Fruit fly (Drosophila melanogaster) whole organism, embryonic: ENCODE results near the gene scrib.

Experiments
- Awh ChIP-seq: fragments of 200-800 bp; sonication (Bioruptor generic); IDR thresholded peaks from 2 replicates; pipeline ENCODE4, ENCODE4 v1.3.6; 2022; ENCODE audit warnings: missing biosample characterization, missing genetic modification characterization
- B-H1 ChIP-seq: fragments of 200-800 bp; sonication (Bioruptor generic); IDR thresholded peaks from 3 replicates; pipeline ENCODE4 v1.3.6; 2022; ENCODE audit warnings: missing biosample characterization, missing genetic modification characterization
- BtbVII ChIP-seq: fragments of 200-800 bp; sonication (Bioruptor generic); optimal IDR thresholded peaks from 3 replicates; lab custom pipeline; 2017; ENCODE audit warnings: missing biosample characterization, mild to moderate bottlenecking, missing genetic modification characterization
- Bteb2 ChIP-seq: fragments of 200-800 bp; sonication (Bioruptor generic); optimal IDR thresholded peaks from 2 replicates; lab custom pipeline; 2016; ENCODE audit warnings: missing biosample characterization, missing genetic modification characterization
- C15 ChIP-seq: fragments of 200-800 bp; sonication (Bioruptor generic); IDR thresholded peaks from 3 replicates; pipeline ENCODE4 v1.3.6; 2022; ENCODE audit warnings: missing biosample characterization, missing genetic modification characterization
- CG10462 ChIP-seq: fragments of 200-800 bp; sonication (Bioruptor generic); optimal IDR thresholded peaks from 2 replicates; lab custom pipeline; 2016; ENCODE audit warnings: missing biosample characterization, missing genetic modification characterization
- CG10543 ChIP-seq: fragments of 200-800 bp; sonication (Bioruptor generic); optimal IDR thresholded peaks from 3 replicates; lab custom pipeline; 2017; ENCODE audit warnings: missing biosample characterization, mild to moderate bottlenecking, missing genetic modification characterization, moderate library complexity
- CG11093 ChIP-seq: fragments of 200-800 bp; sonication (Bioruptor generic); IDR thresholded peaks from 3 replicates; pipeline ENCODE4 v1.3.6; 2022; ENCODE audit warnings: missing biosample characterization, missing genetic modification characterization
- CG13624 ChIP-seq: fragments of 200-800 bp; sonication (Bioruptor generic); optimal IDR thresholded peaks from 2 replicates; lab custom pipeline; 2016; ENCODE audit warnings: missing biosample characterization, missing genetic modification characterization
- CG16815 ChIP-seq: fragments of 200-800 bp; sonication (Bioruptor generic); optimal IDR thresholded peaks from 3 replicates; lab custom pipeline; 2017; ENCODE audit warnings: missing biosample characterization, mild to moderate bottlenecking, missing genetic modification characterization
- CG16863 ChIP-seq: fragments of 200-800 bp; sonication (Bioruptor generic); optimal IDR thresholded peaks from 3 replicates; lab custom pipeline; 2016; ENCODE audit warnings: missing biosample characterization, missing genetic modification characterization
- CG17568 ChIP-seq: fragments of 200-800 bp; sonication (Bioruptor generic); optimal IDR thresholded peaks from 2 replicates; lab custom pipeline; 2018; ENCODE audit warnings: missing biosample characterization, mild to moderate bottlenecking, missing genetic modification characterization, moderate library complexity
- CG2678 ChIP-seq: fragments of 200-800 bp; sonication (Bioruptor generic); optimal IDR thresholded peaks from 3 replicates; lab custom pipeline; 2019; ENCODE audit warnings: missing biosample characterization, mild to moderate bottlenecking, missing genetic modification characterization, moderate library complexity
- CG31224 ChIP-seq: fragments of 200-800 bp; sonication (Bioruptor generic); IDR thresholded peaks from 2 replicates; pipeline ENCODE4 v1.3.6; 2022; ENCODE audit warnings: missing biosample characterization, missing genetic modification characterization
- CG31388 ChIP-seq: fragments of 200-800 bp; sonication (Bioruptor generic); optimal IDR thresholded peaks from 2 replicates; lab custom pipeline; 2016; ENCODE audit warnings: missing biosample characterization, missing genetic modification characterization
- CG3726 ChIP-seq: fragments of 200-800 bp; sonication (Bioruptor generic); IDR thresholded peaks from 3 replicates; pipeline ENCODE4, ENCODE4 v1.3.6; 2022; ENCODE audit warnings: missing biosample characterization, missing genetic modification characterization
- CG3995 ChIP-seq: fragments of 200-800 bp; sonication (Bioruptor generic); optimal IDR thresholded peaks from 3 replicates; lab custom pipeline; 2016; ENCODE audit warnings: missing biosample characterization, missing genetic modification characterization
- CG42726 ChIP-seq: fragments of 200-800 bp; sonication (Bioruptor generic); IDR thresholded peaks from 2 replicates; pipeline ENCODE4 v1.3.6; 2022; ENCODE audit warnings: missing biosample characterization, missing genetic modification characterization; ENCODE audit not compliant: partially characterized antibody
- CG4707 ChIP-seq: fragments of 200-800 bp; sonication (Bioruptor generic); optimal IDR thresholded peaks from 2 replicates; lab custom pipeline; 2018; ENCODE audit warnings: missing biosample characterization, mild to moderate bottlenecking, missing genetic modification characterization, moderate library complexity
- CG6854 ChIP-seq: fragments of 200-800 bp; sonication (Bioruptor generic); optimal IDR thresholded peaks from 3 replicates; lab custom pipeline; 2017; ENCODE audit warnings: missing biosample characterization, mild to moderate bottlenecking, missing genetic modification characterization
- Dbx ChIP-seq: fragments of 200-800 bp; sonication (Bioruptor generic); IDR thresholded peaks from 3 replicates; pipeline ENCODE4 v1.3.6; 2022; ENCODE audit warnings: missing biosample characterization, missing genetic modification characterization
- Dfd ChIP-seq, 2 experiments: fragments of >200 bp; optimal IDR thresholded peaks; 2 replicates each; lab custom pipeline; 2017; ENCODE audit warnings: missing biosample characterization in 2 of 2, missing genetic modification characterization in 2 of 2
- Dref ChIP-seq: fragments of 200-800 bp; sonication (Bioruptor generic); IDR thresholded peaks from 2 replicates; pipeline ENCODE4 v1.3.6; 2022; ENCODE audit warnings: missing biosample characterization, missing genetic modification characterization
- Meics ChIP-seq: fragments of 200-800 bp; sonication (Bioruptor generic); optimal IDR thresholded peaks from 2 replicates; lab custom pipeline; 2017; ENCODE audit warnings: missing biosample characterization, mild to moderate bottlenecking, missing genetic modification characterization
- Sox100B ChIP-seq: fragments of 200-800 bp; sonication (Bioruptor generic); optimal IDR thresholded peaks from 3 replicates; lab custom pipeline; 2018; ENCODE audit warnings: missing biosample characterization, mild to moderate bottlenecking, missing genetic modification characterization
- Tbp ChIP-seq: fragments of >200 bp; optimal IDR thresholded peaks from 2 replicates; lab custom pipeline; 2018; ENCODE audit warnings: missing biosample characterization, missing genetic modification characterization
- Trl ChIP-seq, 3 experiments: fragments of >200 bp in 2 of 3; fragments of 200-800 bp in 1 of 3; sonication (Bioruptor generic) in 1 of 3; optimal IDR thresholded peaks; 2 replicates in 1 of 3; 3 replicates in 2 of 3; lab custom pipeline; 2016 to 2017; ENCODE audit warnings: missing biosample characterization in 1 of 3, missing genetic modification characterization in 1 of 3
- abd-A ChIP-seq: fragments of 200-800 bp; sonication (Bioruptor generic); optimal IDR thresholded peaks from 3 replicates; lab custom pipeline; 2019; ENCODE audit warnings: missing biosample characterization, mild to moderate bottlenecking, missing genetic modification characterization, moderate library complexity
- al ChIP-seq: fragments of 200-800 bp; sonication (Bioruptor generic); IDR thresholded peaks from 2 replicates; pipeline ENCODE4 v1.3.6; 2022; ENCODE audit warnings: missing biosample characterization, missing genetic modification characterization
- aop ChIP-seq: fragments of 200-800 bp; sonication (Bioruptor generic); IDR thresholded peaks from 2 replicates; pipeline ENCODE4 v1.3.6; 2022; ENCODE audit warnings: missing biosample characterization, missing genetic modification characterization
- bcd ChIP-seq: fragments of 200-800 bp; sonication (Bioruptor generic); optimal IDR thresholded peaks from 2 replicates; lab custom pipeline; 2017; ENCODE audit warnings: missing biosample characterization, mild to moderate bottlenecking, missing genetic modification characterization
- cg ChIP-seq: fragments of 200-800 bp; sonication (Bioruptor generic); optimal IDR thresholded peaks from 3 replicates; lab custom pipeline; 2019; ENCODE audit warnings: missing biosample characterization, mild to moderate bottlenecking, missing genetic modification characterization, moderate library complexity
- chm ChIP-seq: fragments of 200-800 bp; sonication (Bioruptor generic); IDR thresholded peaks from 2 replicates; pipeline ENCODE4 v1.3.6; 2022; ENCODE audit warnings: missing biosample characterization, missing genetic modification characterization
- exex ChIP-seq: fragments of 200-800 bp; sonication (Bioruptor generic); optimal IDR thresholded peaks from 4 replicates; lab custom pipeline; 2018; ENCODE audit warnings: missing biosample characterization, mild to moderate bottlenecking, missing genetic modification characterization, moderate library complexity
- fd3F ChIP-seq: fragments of 200-800 bp; sonication (Bioruptor generic); optimal IDR thresholded peaks from 2 replicates; lab custom pipeline; 2018; ENCODE audit warnings: missing biosample characterization, mild to moderate bottlenecking, missing genetic modification characterization, moderate library complexity
- fd64A ChIP-seq: fragments of 200-800 bp; sonication (Bioruptor generic); optimal IDR thresholded peaks from 3 replicates; lab custom pipeline; 2018; ENCODE audit warnings: missing biosample characterization, mild to moderate bottlenecking, missing genetic modification characterization
- ftz-f1 ChIP-seq: fragments of 200-800 bp; sonication (Bioruptor generic); optimal IDR thresholded peaks from 2 replicates; lab custom pipeline; 2016; ENCODE audit warnings: missing biosample characterization, missing genetic modification characterization
- grau ChIP-seq: fragments of 200-800 bp; optimal IDR thresholded peaks from 3 replicates; lab custom pipeline; 2019; ENCODE audit warnings: missing biosample characterization, mild to moderate bottlenecking, missing genetic modification characterization, moderate library complexity
- ham ChIP-seq: fragments of 200-800 bp; sonication (Bioruptor generic); IDR thresholded peaks from 2 replicates; pipeline ENCODE4 v1.3.6; 2022; ENCODE audit warnings: missing biosample characterization, missing genetic modification characterization
- hkb ChIP-seq, 2 experiments: fragments of 200-800 bp in 1 of 2; fragments of >200 bp in 1 of 2; sonication (Bioruptor generic) in 1 of 2; IDR thresholded peaks in 1 of 2; optimal IDR thresholded peaks in 1 of 2; 2 replicates each; pipeline versions ENCODE4 v1.3.6 to Lab custom; 2017 to 2022; ENCODE audit warnings: missing biosample characterization in 1 of 2, missing genetic modification characterization in 1 of 2
- kay ChIP-seq: fragments of 200-800 bp; sonication (Bioruptor generic); optimal IDR thresholded peaks from 2 replicates; lab custom pipeline; 2016; ENCODE audit warnings: missing biosample characterization, missing genetic modification characterization
- nerfin-2 ChIP-seq: fragments of 200-800 bp; sonication (Bioruptor generic); IDR thresholded peaks from 2 replicates; pipeline ENCODE4 v1.3.6; 2022; ENCODE audit warnings: missing biosample characterization, missing genetic modification characterization; ENCODE audit not compliant: partially characterized antibody
- phol ChIP-seq: fragments of 200-800 bp; sonication (Bioruptor generic); optimal IDR thresholded peaks from 3 replicates; lab custom pipeline; 2018; ENCODE audit warnings: missing biosample characterization, mild to moderate bottlenecking, missing genetic modification characterization, moderate library complexity
- pnt ChIP-seq: fragments of 200-800 bp; sonication (Bioruptor generic); optimal IDR thresholded peaks from 3 replicates; lab custom pipeline; 2016; ENCODE audit warnings: missing biosample characterization, missing genetic modification characterization
- prd ChIP-seq, 3 experiments: fragments of >200 bp in 2 of 3; fragments of 200-800 bp in 1 of 3; sonication (Bioruptor generic) in 1 of 3; optimal IDR thresholded peaks in 2 of 3; IDR thresholded peaks in 1 of 3; 2 replicates in 2 of 3; 3 replicates in 1 of 3; pipeline versions ENCODE4 v1.3.6 to Lab custom; 2017 to 2022; ENCODE audit warnings: missing biosample characterization in 1 of 3, missing genetic modification characterization in 1 of 3
- psq ChIP-seq: fragments of 200-800 bp; sonication (Bioruptor generic); optimal IDR thresholded peaks from 2 replicates; lab custom pipeline; 2017; ENCODE audit warnings: missing biosample characterization, missing genetic modification characterization
- sens ChIP-seq: fragments of 200-800 bp; sonication (Bioruptor generic); peaks from one replicate; lab custom pipeline; 2016; ENCODE audit warnings: missing biosample characterization, missing genetic modification characterization
- sr ChIP-seq: fragments of 200-800 bp; sonication (Bioruptor generic); IDR thresholded peaks from 3 replicates; pipeline ENCODE4 v1.3.6; 2022; ENCODE audit warnings: missing biosample characterization, missing genetic modification characterization
- tx ChIP-seq: fragments of 200-800 bp; sonication (Bioruptor generic); optimal IDR thresholded peaks from 2 replicates; lab custom pipeline; 2016; ENCODE audit warnings: missing biosample characterization, missing genetic modification characterization

Gene scrib

DNA sequence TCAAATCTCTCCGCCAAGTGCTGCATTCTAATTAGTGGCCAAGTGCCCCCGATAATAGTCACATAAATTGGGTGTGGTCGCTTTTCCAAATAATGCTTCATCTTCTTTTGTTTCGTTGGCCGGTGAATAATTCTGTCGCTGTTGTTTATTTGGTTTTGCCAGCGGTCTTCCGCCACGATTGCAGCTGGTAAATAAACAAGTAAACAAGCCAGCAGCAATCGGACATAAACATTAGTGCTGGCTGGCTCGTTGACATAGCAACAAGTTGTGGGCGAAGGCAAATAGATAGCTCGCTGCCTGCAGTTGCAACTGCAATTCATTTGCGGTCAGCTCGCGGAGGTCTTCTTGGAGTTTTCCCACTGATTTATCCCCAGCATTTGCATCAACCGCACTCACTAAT, 3.0 kb downstream of the scrib start (continued):
- no peak for TF ChIP-seq C15 (GFP tag; lab: Robert Waterston, UW)
- no peak for TF ChIP-seq CG17568 (GFP tag; lab: Kevin White, UChicago)
- TF ChIP-seq hkb (optimal IDR thresholded peaks at IDR 0.05; lab: Kevin White, UChicago): no peak
- 0 out of 2 replicates have a peak, but pooled peaks have one; percentile 16 for TF ChIP-seq hkb (GFP tag; IDR thresholded peaks at IDR 0.05; lab: Robert Waterston, UW)
- no peak for TF ChIP-seq Dfd (GFP tag; optimal IDR thresholded peaks at IDR 0.05; lab: Kevin White, UChicago)
- TF ChIP-seq Meics (GFP tag; lab: Kevin White, UChicago): no peak
- no peak for TF ChIP-seq CG11093
- TF ChIP-seq phol: no peak
- TF ChIP-seq CG3995 (GFP tag; lab: Kevin White, UChicago): no peak
- TF ChIP-seq CG10462: no peak
- peak; percentile 27; the same call in 1 of the 3 replicates for TF ChIP-seq sr (GFP tag; lab: Robert Waterston, UW)
- no peak for TF ChIP-seq BtbVII (GFP tag; lab: Kevin White, UChicago)
- no peak for TF ChIP-seq aop (GFP tag; lab: Robert Waterston, UW)
- no peak for TF ChIP-seq Tbp (GFP tag; lab: Kevin White, UChicago)

DNA sequence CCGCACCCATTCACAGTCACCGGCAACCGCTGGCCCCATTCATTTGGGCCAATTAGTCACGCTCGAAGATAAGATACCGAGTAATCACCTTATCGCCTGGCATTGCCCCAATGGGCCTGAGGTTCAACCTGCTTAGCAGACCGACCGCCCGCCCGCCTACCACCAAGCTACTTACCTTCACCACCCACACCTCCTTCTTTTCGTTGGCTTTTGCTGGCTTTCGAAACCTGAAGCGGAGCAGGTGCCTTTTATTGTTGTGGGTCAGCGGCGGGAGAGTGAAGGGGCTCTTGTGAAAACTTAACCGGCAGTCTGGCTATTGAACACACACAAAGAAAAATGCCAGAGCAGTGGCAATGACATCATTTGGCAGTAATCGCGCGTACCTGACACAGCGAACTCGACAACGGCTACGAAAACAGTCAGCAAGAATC, 4.2 kb downstream of the scrib start:
- no peak for TF ChIP-seq grau (tag; lab: Kevin White, UChicago)
- no peak for TF ChIP-seq al (GFP tag; lab: Robert Waterston, UW)
- TF ChIP-seq CG31224 (GFP tag; lab: Robert Waterston, UW): 0 out of 2 replicates have a peak, but pooled peaks have one; percentile 4
- TF ChIP-seq ftz-f1 (GFP tag; lab: Kevin White, UChicago): peak; percentile 53
- TF ChIP-seq CG4707 (GFP tag; lab: Kevin White, UChicago): no peak
- TF ChIP-seq cg (GFP tag; lab: Kevin White, UChicago): peak; percentile 35
- no peak for TF ChIP-seq prd (optimal IDR thresholded peaks at IDR 0.05; lab: Kevin White, UChicago)
- TF ChIP-seq prd (GFP tag; IDR thresholded peaks at IDR 0.05; lab: Robert Waterston, UW): peak; percentile 14; the same call in 1 of the 3 replicates
- TF ChIP-seq CG10543 (GFP tag; lab: Kevin White, UChicago): peak; percentile 88
- TF ChIP-seq nerfin-2 (GFP tag; lab: Robert Waterston, UW): 0 out of 2 replicates have a peak, but pooled peaks have one; percentile 40
- no peak for TF ChIP-seq Trl (optimal IDR thresholded peaks at IDR 0.05; lab: Kevin White, UChicago)
- no peak for TF ChIP-seq Trl (GFP tag; optimal IDR thresholded peaks at IDR 0.05; lab: Kevin White, UChicago)
- peak; percentile 83 for TF ChIP-seq exex (tag; lab: Kevin White, UChicago)
- TF ChIP-seq CG42726 (GFP tag; lab: Robert Waterston, UW): no peak
- peak; percentile 2 for TF ChIP-seq CG2678 (tag; lab: Kevin White, UChicago)
- no peak for TF ChIP-seq fd64A (GFP tag; lab: Kevin White, UChicago)
- TF ChIP-seq ham: no peak
- TF ChIP-seq CG16863 (GFP tag; lab: Kevin White, UChicago): no peak
- no peak for TF ChIP-seq CG31388 (GFP tag; lab: Kevin White, UChicago)
- TF ChIP-seq psq (GFP tag; lab: Kevin White, UChicago): no peak
- no peak for TF ChIP-seq sens (GFP tag; lab: Kevin White, UChicago)
- TF ChIP-seq B-H1: no peak
- no peak for TF ChIP-seq tx (GFP tag; lab: Kevin White, UChicago)
- TF ChIP-seq CG13624: no peak
- no peak for TF ChIP-seq pnt (GFP tag; lab: Kevin White, UChicago)
- TF ChIP-seq CG16815 (GFP tag; lab: Kevin White, UChicago): no peak
- TF ChIP-seq Awh (GFP tag; lab: Robert Waterston, UW): 0 out of 2 replicates have a peak, but pooled peaks have one; percentile 8
- no peak for TF ChIP-seq CG3726 (GFP tag; lab: Robert Waterston, UW)
- no peak for TF ChIP-seq CG6854 (GFP tag; lab: Kevin White, UChicago)
- no peak for TF ChIP-seq Sox100B (GFP tag; lab: Kevin White, UChicago)
- TF ChIP-seq fd3F (GFP tag; lab: Kevin White, UChicago): no peak
- peak; percentile 25 for TF ChIP-seq abd-A (tag; lab: Kevin White, UChicago)
- TF ChIP-seq chm (GFP tag; lab: Robert Waterston, UW): peak; percentile 10; the same call in 1 of the 2 replicates
- TF ChIP-seq Dref: no peak
- no peak for TF ChIP-seq bcd (GFP tag; lab: Kevin White, UChicago)
- no peak for TF ChIP-seq Bteb2
- no peak for TF ChIP-seq hkb (optimal IDR thresholded peaks at IDR 0.05; lab: Kevin White, UChicago)
- TF ChIP-seq hkb (GFP tag; IDR thresholded peaks at IDR 0.05; lab: Robert Waterston, UW): no peak
- no peak for TF ChIP-seq Dbx (GFP tag; lab: Robert Waterston, UW)
- peak; percentile 15 for TF ChIP-seq kay
